Fruit fly (Drosophila melanogaster): ENCODE results near the gene CG3558.

DNA sequence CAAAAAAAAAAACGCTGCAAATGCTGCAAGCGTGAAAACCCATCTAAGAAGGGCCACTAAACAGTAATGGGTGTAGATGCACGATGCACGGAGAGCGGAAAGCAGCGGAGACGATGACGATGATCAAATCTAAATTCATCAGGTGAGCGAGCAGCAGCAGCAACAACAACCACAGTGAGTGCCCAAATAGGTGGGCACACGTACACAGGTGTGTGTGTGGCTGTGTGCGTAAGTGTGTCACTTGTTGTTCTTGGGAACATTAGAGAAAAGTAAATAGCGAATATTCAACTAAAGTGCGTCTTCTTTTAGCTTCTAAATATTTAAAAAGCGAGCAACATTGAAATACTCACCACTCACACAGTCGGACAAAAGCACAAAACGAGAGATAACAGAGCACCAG is 566 bp downstream of the CG3558 start:
- TF ChIP-seq CG7045 (GFP tag; optimal IDR thresholded peaks at IDR 0.05) (no peak), CG14711 (tag; optimal IDR thresholded peaks at IDR 0.05) (no peak), CG1620 (GFP tag; optimal IDR thresholded peaks at IDR 0.05) (no peak), bab1 (GFP tag; optimal IDR thresholded peaks at IDR 0.05) (no peak), kay (GFP tag; ENCODE audit: borderline replicate concordance) (no peak), CG5204 (GFP tag; optimal IDR thresholded peaks at IDR 0.05) (no peak), tj (GFP tag; optimal IDR thresholded peaks at IDR 0.05) (no peak), Clk (GFP tag; optimal IDR thresholded peaks at IDR 0.05) (no peak)
